Fruit fly (Drosophila melanogaster): ENCODE data around the gene CCT2.
A peak's percentile ranks its signal among the peaks of the same experiment; 100 is the strongest.

Gene CCT2

DNA sequence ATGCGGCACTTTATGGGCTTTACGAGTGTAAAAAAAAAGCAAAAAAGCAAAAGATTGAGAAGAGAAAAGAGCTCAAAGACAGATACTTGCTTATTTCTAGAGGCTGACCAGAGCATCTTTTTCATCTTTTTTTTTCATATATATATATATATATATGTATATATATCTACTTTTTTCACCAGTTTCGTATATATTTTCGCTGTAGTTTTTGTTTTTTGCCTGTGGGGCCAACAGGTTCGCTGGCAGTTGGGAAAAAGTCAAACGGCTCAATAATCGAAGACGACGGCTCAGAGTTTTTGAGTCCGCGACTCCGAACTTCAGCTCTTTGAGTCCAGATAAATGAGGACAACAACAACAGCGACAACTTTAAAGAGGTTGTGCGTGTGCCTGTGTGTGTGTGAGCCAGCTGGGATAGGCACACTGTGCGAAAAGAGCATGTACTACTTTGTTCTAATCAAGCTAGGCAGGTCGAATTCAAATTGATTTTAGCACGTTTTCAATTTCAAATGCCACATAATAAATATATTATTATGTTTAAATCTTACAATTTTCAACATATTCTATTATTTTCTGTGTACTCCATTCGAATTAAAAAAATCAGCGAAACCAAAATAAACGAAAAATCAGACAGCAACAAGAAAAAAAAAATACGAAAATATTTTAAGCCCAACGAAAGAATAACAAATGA lies 22.4 kb upstream of the CCT2 start:
- TF ChIP-seq Hr39 (GFP tag; optimal IDR thresholded peaks at IDR 0.05) (peak; percentile 60), svp (GFP tag) (peak; percentile 87), Met (GFP tag; optimal IDR thresholded peaks at IDR 0.05) (peak; percentile 86), CG1621 (tag; optimal IDR thresholded peaks at IDR 0.05) (peak; percentile 72), Gug (GFP tag; IDR thresholded peaks at IDR 0.05) (peak; percentile 44; the same call in 1 of the 2 replicates), dac (GFP tag; optimal IDR thresholded peaks at IDR 0.05) (peak; percentile 65), cyc (GFP tag; optimal IDR thresholded peaks at IDR 0.05) (peak; percentile 77), CG7368 (GFP tag; optimal IDR thresholded peaks at IDR 0.05) (peak; percentile 82), Eip93F (GFP tag; optimal IDR thresholded peaks at IDR 0.05) (peak; percentile 80), Ets21C (GFP tag; optimal IDR thresholded peaks at IDR 0.05) (peak; percentile 39), CG4318 (GFP tag; optimal IDR thresholded peaks at IDR 0.05) (peak; percentile 62), Sox14 (GFP tag; optimal IDR thresholded peaks at IDR 0.05) (peak; percentile 63), CG10669 (GFP tag; optimal IDR thresholded peaks at IDR 0.05) (peak; percentile 75), CG6808 (GFP tag; optimal IDR thresholded peaks at IDR 0.05) (peak; percentile 75), Sox102F (GFP tag; optimal IDR thresholded peaks at IDR 0.05) (peak; percentile 80), Smox (GFP tag; optimal IDR thresholded peaks at IDR 0.05) (peak; percentile 78), fkh (GFP tag; optimal IDR thresholded peaks at IDR 0.05) (no peak), lz (GFP tag; optimal IDR thresholded peaks at IDR 0.05) (peak; percentile 74), CG8632 (GFP tag; optimal IDR thresholded peaks at IDR 0.05) (peak; percentile 89), topi (GFP tag; optimal IDR thresholded peaks at IDR 0.05) (peak; percentile 80), ss (GFP tag; optimal IDR thresholded peaks at IDR 0.05) (peak; percentile 31 to 72), CG6163 (GFP tag; IDR thresholded peaks at IDR 0.05) (peak; percentile 92), CG8119 (GFP tag; IDR thresholded peaks at IDR 0.05) (peak; percentile 79), CG6792 (GFP tag; optimal IDR thresholded peaks at IDR 0.05) (peak; percentile 85), CG6854 (GFP tag; optimal IDR thresholded peaks at IDR 0.05) (peak; percentile 75), Sox15 (GFP tag; optimal IDR thresholded peaks at IDR 0.05) (peak; percentile 73), acj6 (GFP tag; optimal IDR thresholded peaks at IDR 0.05) (peak; percentile 82), eg (GFP tag; IDR thresholded peaks at IDR 0.05) (peak; percentile 85), Lpt (GFP tag; optimal IDR thresholded peaks at IDR 0.05) (peak; percentile 76), CG3919 (GFP tag; optimal IDR thresholded peaks at IDR 0.05) (peak; percentile 88), CG11294 (GFP tag; IDR thresholded peaks at IDR 0.05) (peak; percentile 32; the same call in 1 of the 2 replicates), fd59A (GFP tag; optimal IDR thresholded peaks at IDR 0.05) (peak; percentile 69), Eip78C (GFP tag) (peak; percentile 97), CG9139 (GFP tag; optimal IDR thresholded peaks at IDR 0.05) (peak; percentile 42), net (GFP tag; optimal IDR thresholded peaks at IDR 0.05) (peak; percentile 84), CG11762 (GFP tag; optimal IDR thresholded peaks at IDR 0.05; ENCODE audit: insufficient read depth) (peak; percentile 76), Hr4 (GFP tag; optimal IDR thresholded peaks at IDR 0.05) (peak; percentile 59), spab (GFP tag; optimal IDR thresholded peaks at IDR 0.05) (peak; percentile 63), salr (GFP tag; optimal IDR thresholded peaks at IDR 0.05) (peak; percentile 41 to 62), CG31627 (GFP tag; optimal IDR thresholded peaks at IDR 0.05) (peak; percentile 66), CG11902 (GFP tag; optimal IDR thresholded peaks at IDR 0.05) (peak; percentile 69), CG6276 (GFP tag; optimal IDR thresholded peaks at IDR 0.05) (peak; percentile 77), esn (GFP tag; optimal IDR thresholded peaks at IDR 0.05) (peak; percentile 88), CG8319 (GFP tag; optimal IDR thresholded peaks at IDR 0.05) (peak; percentile 73), CG3032 (tag; optimal IDR thresholded peaks at IDR 0.05) (peak; percentile 76), vri (GFP tag; optimal IDR thresholded peaks at IDR 0.05) (peak; percentile 67), CG15336 (GFP tag; IDR thresholded peaks at IDR 0.05) (peak; percentile 84), pdm3 (GFP tag; optimal IDR thresholded peaks at IDR 0.05) (peak; percentile 77), dsx (GFP tag; optimal IDR thresholded peaks at IDR 0.05; ENCODE audit: poor library complexity, severe bottlenecking) (peak; percentile 59), Hr38 (GFP tag; optimal IDR thresholded peaks at IDR 0.05) (no peak), CG34406 (GFP tag; optimal IDR thresholded peaks at IDR 0.05) (peak; percentile 85)
